Worm (Caenorhabditis elegans) whole organism, late embryonic: ENCODE results near the gene nhr-171.

ENCODE experiments used
- F13H6.1 ChIP-seq: sonication (generic microtip); optimal IDR thresholded peaks from 2 replicates; lab custom pipeline; 2016; ENCODE audit warnings: missing genetic modification characterization, missing compliant biosample characterization
- T23F11.4 ChIP-seq: fragments of 200-800 bp; sonication (Bioruptor generic); optimal IDR thresholded peaks from 2 replicates; lab custom pipeline; 2018; ENCODE audit warnings: mild to moderate bottlenecking, missing genetic modification characterization, missing compliant biosample characterization
- ceh-34 ChIP-seq: sonication (generic microtip); optimal IDR thresholded peaks from 2 replicates; lab custom pipeline; 2016; ENCODE audit warnings: mild to moderate bottlenecking, missing genetic modification characterization, missing compliant biosample characterization
- fkh-10 ChIP-seq: fragments of 150-350 bp; optimal IDR thresholded peaks from 2 replicates; lab custom pipeline; 2014; ENCODE audit warnings: missing biosample characterization, missing genetic modification reagents, missing genetic modification characterization
- nfya-1 ChIP-seq: sonication (generic microtip); optimal IDR thresholded peaks from 2 replicates; lab custom pipeline; 2017; ENCODE audit warnings: missing genetic modification characterization, mild to moderate bottlenecking, missing compliant biosample characterization, antibody characterized with exemption, moderate library complexity
- nhr-11 ChIP-seq: fragments of 150-350 bp; optimal IDR thresholded peaks from 2 replicates; lab custom pipeline; 2014; ENCODE audit warnings: missing biosample characterization, missing genetic modification characterization
- pag-3 ChIP-seq: sonication (generic microtip); optimal IDR thresholded peaks from 2 replicates; lab custom pipeline; 2016; ENCODE audit warnings: missing compliant biosample characterization, missing genetic modification characterization, borderline replicate concordance
- pax-1 ChIP-seq: fragments of 150-350 bp; optimal IDR thresholded peaks from 2 replicates; lab custom pipeline; 2014; ENCODE audit warnings: missing biosample characterization, missing genetic modification characterization
- pha-4 ChIP-seq: fragments of 150-350 bp; optimal IDR thresholded peaks from 2 replicates; lab custom pipeline; 2018; ENCODE audit warnings: missing biosample characterization, missing genetic modification reagents, missing genetic modification characterization
- pros-1 ChIP-seq: fragments of 150-350 bp; optimal IDR thresholded peaks from 2 replicates; lab custom pipeline; 2014; ENCODE audit warnings: missing biosample characterization, missing genetic modification reagents, missing genetic modification characterization
- ref-2 ChIP-seq: sonication (generic microtip); optimal IDR thresholded peaks from 2 replicates; lab custom pipeline; 2016; ENCODE audit warnings: missing genetic modification characterization, missing compliant biosample characterization
- syd-9 ChIP-seq: sonication (generic microtip); optimal IDR thresholded peaks from 2 replicates; lab custom pipeline; 2016; ENCODE audit warnings: mild to moderate bottlenecking, missing genetic modification characterization, moderate library complexity, missing compliant biosample characterization
- tbx-2 ChIP-seq: sonication (generic microtip); optimal IDR thresholded peaks from 2 replicates; lab custom pipeline; 2016; ENCODE audit warnings: missing genetic modification characterization, missing compliant biosample characterization
- zip-5 ChIP-seq: sonication (generic microtip); optimal IDR thresholded peaks from 2 replicates; lab custom pipeline; 2016; ENCODE audit warnings: missing genetic modification characterization, missing compliant biosample characterization

DNA sequence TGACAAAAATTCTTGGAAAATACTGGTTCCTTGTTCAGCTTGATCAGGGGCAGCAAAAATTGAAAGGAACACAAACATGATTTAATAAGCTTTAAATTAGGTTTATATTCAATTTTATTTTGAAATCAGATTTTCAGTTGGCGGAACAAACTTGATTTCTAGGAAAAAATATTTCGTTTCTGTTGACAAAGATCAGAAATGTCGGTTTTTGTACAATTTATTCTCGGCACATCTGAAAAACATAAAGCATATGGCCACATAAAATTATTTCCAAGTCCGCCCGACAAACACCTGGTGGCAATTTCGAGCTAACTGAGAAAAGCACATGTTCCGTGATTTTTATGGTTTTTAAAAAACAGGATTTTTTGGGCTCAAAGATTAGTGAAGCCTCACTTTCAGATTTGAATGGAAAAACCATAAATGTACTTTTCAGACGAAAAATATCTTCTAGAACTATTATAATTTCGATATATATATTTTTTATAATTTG is 42.4 kb downstream of the nhr-171 start, which contains the start of gene ttr-10:
- TF ChIP-seq F13H6.1, result no peak
- no peak for TF ChIP-seq pros-1 (tag; lab: Kevin White, UChicago)
- TF ChIP-seq ref-2 (tag; lab: Kevin White, UChicago), result no peak
- TF ChIP-seq ceh-34 (tag; lab: Kevin White, UChicago), result no peak
- no peak for TF ChIP-seq syd-9 (tag; lab: Kevin White, UChicago)
- TF ChIP-seq zip-5 (tag; lab: Kevin White, UChicago), result no peak
- no peak for TF ChIP-seq T23F11.4
- no peak for TF ChIP-seq nhr-11
- no peak for TF ChIP-seq fkh-10 (GFP tag; lab: Kevin White, UChicago)
- TF ChIP-seq pha-4, result no peak
- no peak for TF ChIP-seq pag-3
- no peak for TF ChIP-seq pax-1 (tag; lab: Kevin White, UChicago)
- no peak for TF ChIP-seq nfya-1
- TF ChIP-seq tbx-2, result no peak
